Worm (Caenorhabditis elegans): ENCODE results near the gene vab-9.
A peak's percentile ranks its signal among the peaks of the same experiment; 100 is the strongest.

The vab-9 gene

ce11 chrII:8602337-8602944 lies 35.1 kb downstream of the vab-9 start, which contains the start of the genes cpf-1 and rpl-26:
cpf-1 (minus strand) TSS chrII:8602440.
rpl-26 (plus strand) TSS chrII:8602785.
- peak; percentile 69 for TF ChIP-seq nhr-23 (tag; optimal IDR thresholded peaks at IDR 0.05)
- TF ChIP-seq elt-2 (tag; optimal IDR thresholded peaks at IDR 0.05): peak; percentile 35
- TF ChIP-seq sea-2 (GFP tag; optimal IDR thresholded peaks at IDR 0.05): no peak
- no peak for TF ChIP-seq ceh-82 (tag; optimal IDR thresholded peaks at IDR 0.05)
- no peak for TF ChIP-seq aly-2 (tag; optimal IDR thresholded peaks at IDR 0.05)
- TF ChIP-seq nhr-67 (tag; optimal IDR thresholded peaks at IDR 0.05): no peak
- no peak for TF ChIP-seq nhr-76 (tag; optimal IDR thresholded peaks at IDR 0.05)
- TF ChIP-seq nhr-11 (tag; optimal IDR thresholded peaks at IDR 0.05): no peak
- no peak for TF ChIP-seq lsy-12 (tag; optimal IDR thresholded peaks at IDR 0.05)
- no peak for TF ChIP-seq hmg-11 (tag; optimal IDR thresholded peaks at IDR 0.05)
- no peak for TF ChIP-seq elt-1 (tag; optimal IDR thresholded peaks at IDR 0.05)
- no peak for TF ChIP-seq fkh-2 (tag; optimal IDR thresholded peaks at IDR 0.05)
- no peak for TF ChIP-seq ceh-28 (tag; optimal IDR thresholded peaks at IDR 0.05)
- TF ChIP-seq ZK546.5 (tag; optimal IDR thresholded peaks at IDR 0.05): no peak
- no peak for TF ChIP-seq unc-39 (tag; optimal IDR thresholded peaks at IDR 0.05)
- TF ChIP-seq elt-3 (tag; optimal IDR thresholded peaks at IDR 0.05): no peak
- no peak for TF ChIP-seq daf-12 (tag; optimal IDR thresholded peaks at IDR 0.05)
- TF ChIP-seq nhr-25 (tag; optimal IDR thresholded peaks at IDR 0.05): peak; percentile 28
- TF ChIP-seq pha-4 (tag; optimal IDR thresholded peaks at IDR 0.05): no peak
- TF ChIP-seq snpc-4 (tag; optimal IDR thresholded peaks at IDR 0.05): peak; percentile 90
- peak; percentile 42 for TF ChIP-seq jun-1 (tag; optimal IDR thresholded peaks at IDR 0.05)
- peak; percentile 76 for TF ChIP-seq lin-15B (tag; optimal IDR thresholded peaks at IDR 0.05)
- peak; percentile 62 for TF ChIP-seq egl-5 (tag; optimal IDR thresholded peaks at IDR 0.05)
- no peak for TF ChIP-seq mml-1 (tag; optimal IDR thresholded peaks at IDR 0.05)
- TF ChIP-seq ceh-16 (tag; optimal IDR thresholded peaks at IDR 0.05): no peak
- TF ChIP-seq pqm-1 (tag; optimal IDR thresholded peaks at IDR 0.05): no peak
- no peak for TF ChIP-seq ztf-4 (tag; optimal IDR thresholded peaks at IDR 0.05)
- no peak for TF ChIP-seq nhr-43 (tag; optimal IDR thresholded peaks at IDR 0.05; ENCODE audit: poor library complexity, severe bottlenecking)
- no peak for TF ChIP-seq nhr-77 (tag; optimal IDR thresholded peaks at IDR 0.05)
- peak; percentile 81 for TF ChIP-seq nfya-1 (tag; optimal IDR thresholded peaks at IDR 0.05; ENCODE audit: insufficient read depth)
- no peak for TF ChIP-seq tbx-2 (tag; optimal IDR thresholded peaks at IDR 0.05)
- TF ChIP-seq eor-1 (tag; optimal IDR thresholded peaks at IDR 0.05): no peak
- TF ChIP-seq nhr-12 (tag; optimal IDR thresholded peaks at IDR 0.05): no peak
- no peak for TF ChIP-seq unc-62 (GFP tag; optimal IDR thresholded peaks at IDR 0.05)
- TF ChIP-seq skn-1 (tag; optimal IDR thresholded peaks at IDR 0.05): no peak
- no peak for TF ChIP-seq R02D3.7 (tag; optimal IDR thresholded peaks at IDR 0.05)
- TF ChIP-seq lin-39 (tag; optimal IDR thresholded peaks at IDR 0.05): peak; percentile 74
- TF ChIP-seq nhr-28 (tag; optimal IDR thresholded peaks at IDR 0.05): no peak
- TF ChIP-seq ama-1 (optimal IDR thresholded peaks at IDR 0.05): no peak
- no peak for TF ChIP-seq ztf-11 (tag; optimal IDR thresholded peaks at IDR 0.05)
- TF ChIP-seq zag-1 (tag; optimal IDR thresholded peaks at IDR 0.05): no peak
- TF ChIP-seq egl-27 (tag; optimal IDR thresholded peaks at IDR 0.05): no peak
- TF ChIP-seq nhr-237 (tag; optimal IDR thresholded peaks at IDR 0.05): no peak
- TF ChIP-seq mdl-1 (tag; optimal IDR thresholded peaks at IDR 0.05): no peak
- no peak for TF ChIP-seq ceh-9 (tag; optimal IDR thresholded peaks at IDR 0.05)

- TF ChIP-seq R02D3.7 (tag; optimal IDR thresholded peaks at IDR 0.05) (no peak), fkh-10 (GFP tag; optimal IDR thresholded peaks at IDR 0.05) (no peak), snpc-4 (tag; optimal IDR thresholded peaks at IDR 0.05) (no peak), sea-2 (GFP tag; optimal IDR thresholded peaks at IDR 0.05) (no peak), tbx-2 (tag; optimal IDR thresholded peaks at IDR 0.05) (no peak), unc-39 (tag; optimal IDR thresholded peaks at IDR 0.05) (no peak), nhr-67 (tag; optimal IDR thresholded peaks at IDR 0.05) (no peak), lin-39 (tag; optimal IDR thresholded peaks at IDR 0.05) (no peak), ceh-9 (tag; optimal IDR thresholded peaks at IDR 0.05) (no peak), zag-1 (tag; optimal IDR thresholded peaks at IDR 0.05) (no peak), unc-62 (GFP tag; optimal IDR thresholded peaks at IDR 0.05) (no peak), lin-15B (tag; optimal IDR thresholded peaks at IDR 0.05) (no peak), aly-2 (tag; optimal IDR thresholded peaks at IDR 0.05) (no peak)
Observed at ce11 chrII:8600165-8600564, 37.4 kb downstream of the vab-9 start, which contains the start of gene pigg-1. pigg-1 (minus strand) TSS chrII:8600265.
